Worm (Caenorhabditis elegans) whole organism, dauer: ENCODE data around the gene Y73B6BL.14.
"Not testable (repeated sequence)": the region's sequence is repeated elsewhere in the genome, so short reads cannot be mapped to it uniquely, and the experiment has no call there.

Experiments
- unc-62 ChIP-seq: sonication (generic microtip); optimal IDR thresholded peaks from 2 replicates; lab custom pipeline; 2017; ENCODE audit warnings: missing biosample characterization, missing genetic modification reagents, missing genetic modification characterization

Y73B6BL.14 gene

ce11 chrIV:6347213-6347612 lies 4.4 kb upstream of the Y73B6BL.14 start, which contains the start of gene Y73B6BL.289:
Gene Y73B6BL.289, plus strand, starts transcription at chrIV:6347513.
- not testable (repeated sequence) for TF ChIP-seq unc-62 (GFP tag; lab: Kevin White, UChicago)

- TF ChIP-seq unc-62 (GFP tag; lab: Kevin White, UChicago), result no peak
These were observed 345 bp downstream of the Y73B6BL.14 start, which contains the start of gene Y73B6BL.288 for ce11 chrIV:6342431-6342830. Gene Y73B6BL.288, minus strand, starts transcription at chrIV:6342531.

- no peak for TF ChIP-seq unc-62 (GFP tag; lab: Kevin White, UChicago)
These were observed 5.4 kb downstream of the Y73B6BL.14 start, which contains the start of gene ipla-6 for ce11 chrIV:6337353-6337752. Gene ipla-6, plus strand, starts transcription at chrIV:6337653.

ce11 chrIV:6336748-6337147 lies 6.0 kb downstream of the Y73B6BL.14 start:
- TF ChIP-seq unc-62 (GFP tag; lab: Kevin White, UChicago), result peak; percentile 21

- no peak for TF ChIP-seq unc-62 (GFP tag; lab: Kevin White, UChicago)
These were observed 6.9 kb downstream of the Y73B6BL.14 start, which contains the start of gene mif-4 for ce11 chrIV:6335908-6336307. Gene mif-4, minus strand, starts transcription at chrIV:6335994.

- no peak for TF ChIP-seq unc-62 (GFP tag; lab: Kevin White, UChicago)
These were observed 8.9 kb downstream of the Y73B6BL.14 start, which contains the start of gene blos-2 for ce11 chrIV:6333915-6334314. Gene blos-2, plus strand, starts transcription at chrIV:6334215.

- TF ChIP-seq unc-62 (GFP tag; lab: Kevin White, UChicago), result no peak
These were observed 12.0 kb downstream of the Y73B6BL.14 start for ce11 chrIV:6330790-6331189.

- TF ChIP-seq unc-62 (GFP tag; lab: Kevin White, UChicago), result no peak
These were observed 13.4 kb downstream of the Y73B6BL.14 start, which contains the start of gene seu-1 for ce11 chrIV:6329339-6329738. Gene seu-1, plus strand, starts transcription at chrIV:6329639.

ce11 chrIV:6328198-6328597 lies 14.6 kb downstream of the Y73B6BL.14 start:
- no peak for TF ChIP-seq unc-62 (GFP tag; lab: Kevin White, UChicago)

- TF ChIP-seq unc-62 (GFP tag; lab: Kevin White, UChicago), result no peak
These were observed 15.3 kb downstream of the Y73B6BL.14 start for ce11 chrIV:6327363-6328015.

ce11 chrIV:6326448-6326847 lies 16.3 kb downstream of the Y73B6BL.14 start, which contains the start of gene lsm-8:
Gene lsm-8, plus strand, starts transcription at chrIV:6326526.
- TF ChIP-seq unc-62 (GFP tag; lab: Kevin White, UChicago), result no peak

ce11 chrIV:6325772-6326171 lies 17.0 kb downstream of the Y73B6BL.14 start:
- TF ChIP-seq unc-62 (GFP tag; lab: Kevin White, UChicago), result no peak

ce11 chrIV:6323654-6324224 lies 19.0 kb downstream of the Y73B6BL.14 start, which contains the start of gene sqd-1:
Gene sqd-1, plus strand, starts transcription at chrIV:6324174.
- no peak for TF ChIP-seq unc-62 (GFP tag; lab: Kevin White, UChicago)

ce11 chrIV:6321667-6322066 lies 21.1 kb downstream of the Y73B6BL.14 start, which contains the start of gene Y73B6BL.29:
Gene Y73B6BL.29, plus strand, starts transcription at chrIV:6321929.
- TF ChIP-seq unc-62 (GFP tag; lab: Kevin White, UChicago), result no peak

ce11 chrIV:6317357-6317756 lies 25.4 kb downstream of the Y73B6BL.14 start, which contains the start of gene Y73B6BL.12:
Gene Y73B6BL.12, minus strand, starts transcription at chrIV:6317457.
- not testable (repeated sequence) for TF ChIP-seq unc-62 (GFP tag; lab: Kevin White, UChicago)

ce11 chrIV:6307439-6307838 lies 35.3 kb downstream of the Y73B6BL.14 start, which contains the start of gene csp-2:
Gene csp-2, plus strand, starts transcription at chrIV:6307739.
- no peak for TF ChIP-seq unc-62 (GFP tag; lab: Kevin White, UChicago)
